Fruit fly (Drosophila melanogaster) whole organism, embryonic: ENCODE measurements around the gene CG14194.

Experiments
- CG10274 ChIP-seq: fragments of 200-800 bp; sonication (Bioruptor generic); optimal IDR thresholded peaks from 3 replicates; lab custom pipeline; 2017; ENCODE audit warnings: missing biosample characterization, mild to moderate bottlenecking, missing genetic modification characterization
- CG10543 ChIP-seq: fragments of 200-800 bp; sonication (Bioruptor generic); optimal IDR thresholded peaks from 3 replicates; lab custom pipeline; 2017; ENCODE audit warnings: missing biosample characterization, mild to moderate bottlenecking, missing genetic modification characterization, moderate library complexity
- CG11085 ChIP-seq: fragments of 200-800 bp; sonication (Bioruptor generic); IDR thresholded peaks from 2 replicates; pipeline ENCODE4 v1.3.6; 2022; ENCODE audit warnings: missing biosample characterization, missing genetic modification characterization
- CG11247 ChIP-seq: fragments of 200-800 bp; sonication (Bioruptor generic); IDR thresholded peaks from 2 replicates; pipeline ENCODE4 v1.3.6; 2022; ENCODE audit warnings: missing biosample characterization, missing genetic modification characterization
- CG12744 ChIP-seq: fragments of 200-800 bp; sonication (Bioruptor generic); optimal IDR thresholded peaks from 2 replicates; lab custom pipeline; 2016; ENCODE audit warnings: missing biosample characterization, missing genetic modification characterization
- CG14050 ChIP-seq: fragments of 200-800 bp; sonication (Bioruptor generic); IDR thresholded peaks from 3 replicates; pipeline ENCODE4 v1.3.6; 2022; ENCODE audit warnings: missing biosample characterization, missing genetic modification characterization
- CG14441 ChIP-seq: fragments of 200-800 bp; sonication (Bioruptor generic); IDR thresholded peaks from 2 replicates; pipeline ENCODE4 v1.3.6; 2022; ENCODE audit warnings: missing biosample characterization, missing genetic modification characterization
- CG15011 ChIP-seq: fragments of 200-800 bp; sonication (Bioruptor generic); optimal IDR thresholded peaks from 3 replicates; lab custom pipeline; 2018; ENCODE audit warnings: missing biosample characterization, mild to moderate bottlenecking, missing genetic modification characterization
- CG15601 ChIP-seq: fragments of 200-800 bp; sonication (Bioruptor generic); optimal IDR thresholded peaks from 3 replicates; lab custom pipeline; 2019; ENCODE audit warnings: missing biosample characterization, mild to moderate bottlenecking, missing genetic modification characterization, moderate library complexity
- CG15696 ChIP-seq: fragments of 200-800 bp; sonication (Bioruptor generic); optimal IDR thresholded peaks from 2 replicates; lab custom pipeline; 2019; ENCODE audit warnings: missing biosample characterization, mild to moderate bottlenecking, missing genetic modification characterization, moderate library complexity
- CG17829 ChIP-seq: fragments of 200-800 bp; optimal IDR thresholded peaks from 2 replicates; lab custom pipeline; 2019; ENCODE audit warnings: missing biosample characterization, mild to moderate bottlenecking, missing genetic modification characterization, moderate library complexity
- CG2199 ChIP-seq: fragments of 200-800 bp; sonication (Bioruptor generic); IDR thresholded peaks from 3 replicates; pipeline ENCODE4 v1.3.6; 2022; ENCODE audit warnings: missing biosample characterization, missing genetic modification characterization
- CG2202 ChIP-seq: fragments of 200-800 bp; sonication (Bioruptor generic); optimal IDR thresholded peaks from 2 replicates; lab custom pipeline; 2018; ENCODE audit warnings: missing biosample characterization, mild to moderate bottlenecking, missing genetic modification characterization
- CG2678 ChIP-seq: fragments of 200-800 bp; sonication (Bioruptor generic); optimal IDR thresholded peaks from 3 replicates; lab custom pipeline; 2019; ENCODE audit warnings: missing biosample characterization, mild to moderate bottlenecking, missing genetic modification characterization, moderate library complexity
- CG3407 ChIP-seq: fragments of 200-800 bp; sonication (Bioruptor generic); optimal IDR thresholded peaks from 2 replicates; lab custom pipeline; 2018; ENCODE audit warnings: missing biosample characterization, mild to moderate bottlenecking, missing genetic modification characterization
- CG6791 ChIP-seq: fragments of 200-800 bp; sonication (Bioruptor generic); IDR thresholded peaks from 3 replicates; pipeline ENCODE4 v1.3.6; 2022; ENCODE audit warnings: missing biosample characterization, missing genetic modification characterization; ENCODE audit not compliant: partially characterized antibody
- CG6854 ChIP-seq: fragments of 200-800 bp; sonication (Bioruptor generic); optimal IDR thresholded peaks from 3 replicates; lab custom pipeline; 2017; ENCODE audit warnings: missing biosample characterization, mild to moderate bottlenecking, missing genetic modification characterization
- CG7357 ChIP-seq: fragments of 200-800 bp; sonication (Bioruptor generic); IDR thresholded peaks from 3 replicates; pipeline ENCODE4 v1.3.6; 2022; ENCODE audit warnings: missing biosample characterization, missing genetic modification characterization
- CG8478 ChIP-seq: fragments of >200 bp; optimal IDR thresholded peaks from 2 replicates; lab custom pipeline; 2018
- Chrac-16 ChIP-seq: fragments of 200-800 bp; sonication (Bioruptor generic); optimal IDR thresholded peaks from 3 replicates; lab custom pipeline; 2016; ENCODE audit warnings: missing biosample characterization, missing genetic modification characterization
- CrebB ChIP-seq: fragments of 200-800 bp; sonication (Bioruptor generic); optimal IDR thresholded peaks from 3 replicates; lab custom pipeline; 2018; ENCODE audit warnings: missing biosample characterization, mild to moderate bottlenecking, missing genetic modification characterization
- Dip2 ChIP-seq: fragments of 200-800 bp; sonication (Bioruptor generic); IDR thresholded peaks from 2 replicates; pipeline ENCODE4 v1.3.6; 2022; ENCODE audit warnings: missing biosample characterization, missing genetic modification characterization
- Dip3 ChIP-seq: fragments of 200-800 bp; sonication (Bioruptor generic); optimal IDR thresholded peaks from 3 replicates; lab custom pipeline; 2016; ENCODE audit warnings: missing biosample characterization, missing genetic modification characterization
- GATAe ChIP-seq: fragments of 200-800 bp; sonication (Bioruptor generic); conservative IDR thresholded peaks from 2 replicates; pipeline ENCODE4 v1.3.6; 2022; ENCODE audit warnings: missing biosample characterization, missing genetic modification characterization
- Max ChIP-seq: fragments of 200-800 bp; sonication (Bioruptor generic); optimal IDR thresholded peaks from 2 replicates; lab custom pipeline; 2016; ENCODE audit warnings: missing biosample characterization, mild to moderate bottlenecking, missing genetic modification characterization
- NC2β ChIP-seq: fragments of 200-800 bp; sonication (Bioruptor generic); optimal IDR thresholded peaks from 2 replicates; lab custom pipeline; 2016; ENCODE audit warnings: missing biosample characterization, missing genetic modification characterization
- NK7.1 ChIP-seq: fragments of 200-800 bp; sonication (Bioruptor generic); optimal IDR thresholded peaks from 3 replicates; lab custom pipeline; 2016; ENCODE audit warnings: missing biosample characterization, missing genetic modification characterization
- Stat92E ChIP-seq, 3 experiments: fragments of >200 bp in 2 of 3; fragments of 200-800 bp in 1 of 3; sonication (Bioruptor generic) in 1 of 3; optimal IDR thresholded peaks; 2 replicates each; lab custom pipeline; 2017 to 2019; ENCODE audit warnings: missing biosample characterization in 3 of 3, missing genetic modification characterization in 3 of 3, mild to moderate bottlenecking in 1 of 3, moderate library complexity in 1 of 3
- TFAM ChIP-seq: fragments of 200-800 bp; sonication (Bioruptor generic); optimal IDR thresholded peaks from 2 replicates; lab custom pipeline; 2017; ENCODE audit warnings: missing biosample characterization, missing genetic modification characterization, inconsistent platforms
- ase ChIP-seq: fragments of 200-800 bp; sonication (Bioruptor generic); IDR thresholded peaks from 3 replicates; pipeline ENCODE4 v1.3.6; 2022; ENCODE audit warnings: missing biosample characterization, missing genetic modification characterization
- cad ChIP-seq: fragments of >200 bp; optimal IDR thresholded peaks from 2 replicates; lab custom pipeline; 2017; ENCODE audit warnings: missing biosample characterization, missing genetic modification characterization
- cas ChIP-seq: fragments of 200-800 bp; sonication (Bioruptor generic); IDR thresholded peaks from 2 replicates; pipeline ENCODE4 v1.3.6; 2022; ENCODE audit warnings: missing biosample characterization, missing genetic modification characterization
- cwo ChIP-seq: fragments of 200-800 bp; sonication (Bioruptor generic); optimal IDR thresholded peaks from 3 replicates; lab custom pipeline; 2017; ENCODE audit warnings: missing biosample characterization, missing genetic modification characterization, mild to moderate bottlenecking, moderate library complexity, missing genetic modification reagents
- ewg ChIP-seq: fragments of 200-800 bp; sonication (Bioruptor generic); optimal IDR thresholded peaks from 3 replicates; lab custom pipeline; 2017; ENCODE audit warnings: mild to moderate bottlenecking, missing biosample characterization, missing genetic modification reagents, missing genetic modification characterization
- ftz-f1 ChIP-seq: fragments of 200-800 bp; sonication (Bioruptor generic); optimal IDR thresholded peaks from 2 replicates; lab custom pipeline; 2016; ENCODE audit warnings: missing biosample characterization, missing genetic modification characterization
- gem ChIP-seq: fragments of 200-800 bp; sonication (Bioruptor generic); optimal IDR thresholded peaks from 2 replicates; lab custom pipeline; 2019; ENCODE audit warnings: missing biosample characterization, mild to moderate bottlenecking, missing genetic modification characterization, moderate library complexity
- nerfin-1 ChIP-seq: fragments of 200-800 bp; sonication (Bioruptor generic); optimal IDR thresholded peaks from 3 replicates; lab custom pipeline; 2019; ENCODE audit warnings: missing biosample characterization, mild to moderate bottlenecking, missing genetic modification characterization, moderate library complexity
- oc ChIP-seq: fragments of 200-800 bp; sonication (Bioruptor generic); optimal IDR thresholded peaks from 2 replicates; lab custom pipeline; 2018; ENCODE audit warnings: missing biosample characterization, mild to moderate bottlenecking, missing genetic modification characterization, moderate library complexity
- phol ChIP-seq: fragments of 200-800 bp; sonication (Bioruptor generic); optimal IDR thresholded peaks from 3 replicates; lab custom pipeline; 2018; ENCODE audit warnings: missing biosample characterization, mild to moderate bottlenecking, missing genetic modification characterization, moderate library complexity
- prd ChIP-seq, 3 experiments: fragments of >200 bp in 2 of 3; fragments of 200-800 bp in 1 of 3; sonication (Bioruptor generic) in 1 of 3; optimal IDR thresholded peaks in 2 of 3; IDR thresholded peaks in 1 of 3; 2 replicates in 2 of 3; 3 replicates in 1 of 3; pipeline versions ENCODE4 v1.3.6 to Lab custom; 2017 to 2022; ENCODE audit warnings: missing biosample characterization in 1 of 3, missing genetic modification characterization in 1 of 3
- pros ChIP-seq: fragments of 200-800 bp; sonication (Bioruptor generic); optimal IDR thresholded peaks from 3 replicates; lab custom pipeline; 2019; ENCODE audit warnings: missing biosample characterization, mild to moderate bottlenecking, missing genetic modification characterization, moderate library complexity
- repo ChIP-seq: fragments of 200-800 bp; sonication (Bioruptor generic); optimal IDR thresholded peaks from 2 replicates; lab custom pipeline; 2016; ENCODE audit warnings: missing biosample characterization, missing genetic modification characterization
- salm ChIP-seq: fragments of 200-800 bp; sonication (Bioruptor generic); optimal IDR thresholded peaks from 2 replicates; lab custom pipeline; 2018; ENCODE audit warnings: missing biosample characterization, mild to moderate bottlenecking, missing genetic modification characterization
- sc ChIP-seq, 3 experiments: fragments of >200 bp in 2 of 3; fragments of 200-800 bp in 1 of 3; sonication (Bioruptor generic) in 1 of 3; optimal IDR thresholded peaks; 2 replicates in 2 of 3; 3 replicates in 1 of 3; lab custom pipeline; 2017; ENCODE audit warnings: mild to moderate bottlenecking in 1 of 3, missing biosample characterization in 1 of 3, missing genetic modification characterization in 1 of 3, missing genetic modification reagents in 1 of 3
- sd ChIP-seq: fragments of 200-800 bp; sonication (Bioruptor generic); optimal IDR thresholded peaks from 3 replicates; lab custom pipeline; 2018; ENCODE audit warnings: missing biosample characterization, mild to moderate bottlenecking, missing genetic modification characterization, moderate library complexity
- sna ChIP-seq: fragments of 200-800 bp; sonication (Bioruptor generic); IDR thresholded peaks from 2 replicates; pipeline ENCODE4 v1.3.6; 2022; ENCODE audit warnings: missing biosample characterization, missing genetic modification characterization; ENCODE audit not compliant: partially characterized antibody
- stc ChIP-seq: fragments of 200-800 bp; sonication (Bioruptor generic); IDR thresholded peaks from 2 replicates; pipeline ENCODE4 v1.3.6; 2022; ENCODE audit warnings: missing biosample characterization, missing genetic modification characterization
- trh ChIP-seq: fragments of 200-800 bp; sonication (Bioruptor generic); optimal IDR thresholded peaks from 2 replicates; lab custom pipeline; 2016; ENCODE audit warnings: missing biosample characterization, missing genetic modification characterization
- twi ChIP-seq: fragments of 200-800 bp; optimal IDR thresholded peaks from 2 replicates; lab custom pipeline; 2019; ENCODE audit warnings: missing biosample characterization, mild to moderate bottlenecking, missing genetic modification characterization, moderate library complexity
- zen2 ChIP-seq: fragments of 200-800 bp; sonication (Bioruptor generic); IDR thresholded peaks from 3 replicates; pipeline ENCODE4 v1.3.6; 2022; ENCODE audit warnings: missing biosample characterization, missing genetic modification characterization; ENCODE audit not compliant: partially characterized antibody

The CG14194 gene

DNA sequence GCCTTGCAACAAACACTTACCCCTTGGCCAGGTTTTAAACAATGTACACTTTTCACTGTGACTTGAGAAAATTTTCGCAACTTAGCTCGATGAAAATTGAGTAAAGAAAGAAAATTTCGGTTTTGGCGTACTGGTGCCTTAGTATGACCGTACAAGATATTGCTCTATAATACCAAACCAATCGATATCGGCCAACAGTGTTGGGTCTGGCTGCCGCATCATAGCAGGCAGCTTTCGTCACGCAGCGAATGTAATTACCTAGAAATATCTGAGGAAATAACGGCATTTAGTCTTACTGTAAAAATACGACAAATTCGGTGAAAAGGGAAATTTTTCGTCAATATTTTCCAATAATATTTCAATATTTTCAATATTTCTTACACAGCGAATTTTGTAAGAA lies 14.7 kb downstream of the CG14194 start, which contains the start of gene Ulp1 (continued):
- no peak for TF ChIP-seq repo
- no peak for TF ChIP-seq CG2678 (tag; lab: Kevin White, UChicago)
- TF ChIP-seq cas (GFP tag; lab: Robert Waterston, UW), result no peak
- TF ChIP-seq CG14441 (GFP tag; lab: Robert Waterston, UW), result no peak
- TF ChIP-seq sc (optimal IDR thresholded peaks at IDR 0.05; lab: Kevin White, UChicago), result no peak
- no peak for TF ChIP-seq sc (GFP tag; optimal IDR thresholded peaks at IDR 0.05; lab: Kevin White, UChicago)
- no peak for TF ChIP-seq Dip2 (GFP tag; lab: Robert Waterston, UW)
- no peak for TF ChIP-seq CG11085
- TF ChIP-seq Dip3 (GFP tag; lab: Kevin White, UChicago), result no peak
- TF ChIP-seq prd (optimal IDR thresholded peaks at IDR 0.05; lab: Kevin White, UChicago), result no peak
- TF ChIP-seq prd (GFP tag; IDR thresholded peaks at IDR 0.05; lab: Robert Waterston, UW), result peak; percentile 15; the same call in 1 of the 3 replicates
- no peak for TF ChIP-seq CrebB (tag; lab: Kevin White, UChicago)
- peak; percentile 71 for TF ChIP-seq CG6791 (GFP tag; lab: Robert Waterston, UW)
- TF ChIP-seq CG6854, result no peak
- 0 out of 3 replicates have a peak, but pooled peaks have one; percentile 31 for TF ChIP-seq zen2 (GFP tag; lab: Robert Waterston, UW)
- no peak for TF ChIP-seq stc (GFP tag; lab: Robert Waterston, UW)
- no peak for TF ChIP-seq CG15011 (GFP tag; lab: Kevin White, UChicago)
- TF ChIP-seq GATAe (GFP tag; lab: Robert Waterston, UW), result no peak
- TF ChIP-seq CG15696, result no peak
- TF ChIP-seq CG2202, result no peak
- TF ChIP-seq CG3407, result no peak
- TF ChIP-seq Stat92E (GFP tag; optimal IDR thresholded peaks at IDR 0.05; lab: Kevin White, UChicago), result no peak
- no peak for TF ChIP-seq CG15601 (tag; lab: Kevin White, UChicago)
- TF ChIP-seq ase (GFP tag; lab: Robert Waterston, UW), result no peak
- peak; percentile 8 for TF ChIP-seq Chrac-16
- peak; percentile 2 for TF ChIP-seq NC2β (GFP tag; lab: Kevin White, UChicago)
- TF ChIP-seq sna (GFP tag; lab: Robert Waterston, UW), result no peak
- TF ChIP-seq ftz-f1 (GFP tag; lab: Kevin White, UChicago), result no peak
- TF ChIP-seq CG10543 (GFP tag; lab: Kevin White, UChicago), result no peak
- peak; percentile 57 for TF ChIP-seq CG17829 (tag; lab: Kevin White, UChicago)
- no peak for TF ChIP-seq gem (tag; lab: Kevin White, UChicago)
- TF ChIP-seq CG11247 (GFP tag; lab: Robert Waterston, UW), result no peak
- no peak for TF ChIP-seq CG14050 (GFP tag; lab: Robert Waterston, UW)
- TF ChIP-seq TFAM, result no peak
- TF ChIP-seq pros (GFP tag; lab: Kevin White, UChicago), result no peak
- peak; percentile 43 for TF ChIP-seq ewg
- TF ChIP-seq nerfin-1 (tag; lab: Kevin White, UChicago), result peak; percentile 23
- TF ChIP-seq Max (GFP tag; lab: Kevin White, UChicago), result no peak
- TF ChIP-seq CG12744 (GFP tag; lab: Kevin White, UChicago), result no peak
- no peak for TF ChIP-seq cad (GFP tag; lab: Kevin White, UChicago)
- TF ChIP-seq sd (tag; lab: Kevin White, UChicago), result peak; percentile 45
- no peak for TF ChIP-seq oc (tag; lab: Kevin White, UChicago)
- TF ChIP-seq CG10274, result no peak
- TF ChIP-seq CG7357 (GFP tag; lab: Robert Waterston, UW), result no peak
- no peak for TF ChIP-seq CG8478
- peak; percentile 37 for TF ChIP-seq phol (tag; lab: Kevin White, UChicago)
- TF ChIP-seq NK7.1, result no peak
- TF ChIP-seq salm (tag; lab: Kevin White, UChicago), result no peak
- TF ChIP-seq cwo (GFP tag; lab: Kevin White, UChicago), result no peak
- 0 out of 3 replicates have a peak, but pooled peaks have one; percentile 9 for TF ChIP-seq CG2199 (GFP tag; lab: Robert Waterston, UW)
- TF ChIP-seq trh (GFP tag; lab: Kevin White, UChicago), result no peak
- TF ChIP-seq twi, result no peak
